Fruit fly (Drosophila melanogaster) whole organism, embryonic: Measurements from ENCODE around the gene mats.
A peak's percentile ranks its signal among the peaks of the same experiment; 100 is the strongest.

ENCODE experiments used
- Adf1 ChIP-seq: fragments of 200-800 bp; sonication (Bioruptor generic); IDR thresholded peaks from 2 replicates; pipeline ENCODE4 v1.3.6; 2022; ENCODE audit warnings: missing biosample characterization, missing genetic modification characterization
- Atf6 ChIP-seq: fragments of 200-800 bp; sonication (Bioruptor generic); IDR thresholded peaks from 2 replicates; pipeline ENCODE4 v1.3.6; 2022; ENCODE audit warnings: missing biosample characterization, missing genetic modification characterization
- BEAF-32 ChIP-seq: fragments of 200-800 bp; sonication (Bioruptor generic); optimal IDR thresholded peaks from 3 replicates; lab custom pipeline; 2017; ENCODE audit warnings: missing biosample characterization, missing genetic modification characterization, mild to moderate bottlenecking, moderate library complexity, missing genetic modification reagents
- Bdp1 ChIP-seq: fragments of 200-800 bp; sonication (Bioruptor generic); optimal IDR thresholded peaks from 3 replicates; lab custom pipeline; 2016; ENCODE audit warnings: missing biosample characterization, missing genetic modification characterization
- CG10543 ChIP-seq: fragments of 200-800 bp; sonication (Bioruptor generic); optimal IDR thresholded peaks from 3 replicates; lab custom pipeline; 2017; ENCODE audit warnings: missing biosample characterization, mild to moderate bottlenecking, missing genetic modification characterization, moderate library complexity
- CG11093 ChIP-seq: fragments of 200-800 bp; sonication (Bioruptor generic); IDR thresholded peaks from 3 replicates; pipeline ENCODE4 v1.3.6; 2022; ENCODE audit warnings: missing biosample characterization, missing genetic modification characterization
- CG12155 ChIP-seq: fragments of 200-800 bp; sonication (Bioruptor generic); optimal IDR thresholded peaks from 3 replicates; lab custom pipeline; 2016; ENCODE audit warnings: missing biosample characterization, missing genetic modification characterization
- CG12769 ChIP-seq: fragments of 200-800 bp; sonication (Bioruptor generic); optimal IDR thresholded peaks from 2 replicates; lab custom pipeline; 2019; ENCODE audit warnings: missing biosample characterization, mild to moderate bottlenecking, missing genetic modification characterization, moderate library complexity
- CG15479 ChIP-seq: fragments of 200-800 bp; sonication (Bioruptor generic); optimal IDR thresholded peaks from 3 replicates; lab custom pipeline; 2019; ENCODE audit warnings: missing biosample characterization, mild to moderate bottlenecking, missing genetic modification characterization, moderate library complexity
- CG16779 ChIP-seq: fragments of 200-800 bp; sonication (Bioruptor generic); IDR thresholded peaks from 2 replicates; pipeline ENCODE4 v1.3.6; 2022; ENCODE audit warnings: missing biosample characterization, missing genetic modification characterization
- CG18599 ChIP-seq: fragments of 200-800 bp; sonication (Bioruptor generic); optimal IDR thresholded peaks from 3 replicates; lab custom pipeline; 2017; ENCODE audit warnings: missing biosample characterization, missing genetic modification characterization, mild to moderate bottlenecking, moderate library complexity, missing genetic modification reagents
- CG2129 ChIP-seq: fragments of 200-800 bp; sonication (Bioruptor generic); IDR thresholded peaks from 2 replicates; pipeline ENCODE4 v1.3.6; 2022; ENCODE audit warnings: missing biosample characterization, missing genetic modification characterization; ENCODE audit not compliant: partially characterized antibody
- CG31441 ChIP-seq: fragments of 200-800 bp; sonication (Bioruptor generic); IDR thresholded peaks from 2 replicates; pipeline ENCODE4 v1.3.6; 2022; ENCODE audit warnings: missing biosample characterization, missing genetic modification characterization
- CG3281 ChIP-seq: fragments of 200-800 bp; sonication (Bioruptor generic); optimal IDR thresholded peaks from 3 replicates; lab custom pipeline; 2017; ENCODE audit warnings: missing biosample characterization, mild to moderate bottlenecking, missing genetic modification characterization
- CG33557 ChIP-seq: fragments of 200-800 bp; sonication (Bioruptor generic); optimal IDR thresholded peaks from 2 replicates; lab custom pipeline; 2019; ENCODE audit warnings: missing biosample characterization, mild to moderate bottlenecking, missing genetic modification characterization, moderate library complexity
- CG3407 ChIP-seq: fragments of 200-800 bp; sonication (Bioruptor generic); optimal IDR thresholded peaks from 2 replicates; lab custom pipeline; 2018; ENCODE audit warnings: missing biosample characterization, mild to moderate bottlenecking, missing genetic modification characterization
- CG3847 ChIP-seq: fragments of 200-800 bp; sonication (Bioruptor generic); IDR thresholded peaks from 2 replicates; pipeline ENCODE4 v1.3.6; 2022; ENCODE audit warnings: missing biosample characterization, missing genetic modification characterization
- CG4328 ChIP-seq: fragments of 200-800 bp; sonication (Bioruptor generic); optimal IDR thresholded peaks from 3 replicates; lab custom pipeline; 2017; ENCODE audit warnings: missing biosample characterization, missing genetic modification reagents, missing genetic modification characterization
- CG5245 ChIP-seq: fragments of 200-800 bp; sonication (Bioruptor generic); optimal IDR thresholded peaks from 3 replicates; lab custom pipeline; 2016; ENCODE audit warnings: missing biosample characterization, missing genetic modification characterization
- CG5953 ChIP-seq: fragments of 200-800 bp; sonication (Bioruptor generic); IDR thresholded peaks from 2 replicates; pipeline ENCODE4 v1.3.6; 2022; ENCODE audit warnings: missing biosample characterization, missing genetic modification characterization
- CG7839 ChIP-seq: fragments of 200-800 bp; sonication (Bioruptor generic); optimal IDR thresholded peaks from 3 replicates; lab custom pipeline; 2018; ENCODE audit warnings: missing biosample characterization, mild to moderate bottlenecking, missing genetic modification characterization, moderate library complexity
- Dad ChIP-seq: fragments of 200-800 bp; sonication (Bioruptor generic); optimal IDR thresholded peaks from 3 replicates; lab custom pipeline; 2016; ENCODE audit warnings: missing biosample characterization, missing genetic modification characterization
- ERR ChIP-seq: fragments of 200-800 bp; sonication (Bioruptor generic); optimal IDR thresholded peaks from 2 replicates; lab custom pipeline; 2016; ENCODE audit warnings: missing biosample characterization, missing genetic modification characterization
- Fer1 ChIP-seq: fragments of 200-800 bp; sonication (Bioruptor generic); optimal IDR thresholded peaks from 2 replicates; lab custom pipeline; 2017; ENCODE audit warnings: missing biosample characterization, mild to moderate bottlenecking, missing genetic modification characterization
- Hr78 ChIP-seq, 2 experiments: fragments of 200-800 bp in 1 of 2; fragments of >200 bp in 1 of 2; sonication (Bioruptor generic) in 1 of 2; optimal IDR thresholded peaks; 2 replicates each; lab custom pipeline; 2017 to 2019; ENCODE audit warnings: missing biosample characterization in 2 of 2, missing genetic modification characterization in 2 of 2, mild to moderate bottlenecking in 1 of 2, moderate library complexity in 1 of 2
- MESR4 ChIP-seq: fragments of 200-800 bp; sonication (Bioruptor generic); optimal IDR thresholded peaks from 2 replicates; lab custom pipeline; 2018; ENCODE audit warnings: missing biosample characterization, mild to moderate bottlenecking, missing genetic modification characterization, moderate library complexity
- Poxn ChIP-seq: fragments of 200-800 bp; sonication (Bioruptor generic); IDR thresholded peaks from 2 replicates; pipeline ENCODE4 v1.3.6; 2022; ENCODE audit warnings: missing biosample characterization, missing genetic modification characterization
- Ptx1 ChIP-seq: fragments of 200-800 bp; sonication (Bioruptor generic); IDR thresholded peaks from 2 replicates; pipeline ENCODE4 v1.3.6; 2022; ENCODE audit warnings: missing biosample characterization, missing genetic modification characterization
- Rfx ChIP-seq: fragments of 200-800 bp; sonication (Bioruptor generic); IDR thresholded peaks from 2 replicates; pipeline ENCODE4 v1.3.6; 2022; ENCODE audit warnings: missing biosample characterization, missing genetic modification characterization
- Stat92E ChIP-seq, 3 experiments: fragments of >200 bp in 2 of 3; fragments of 200-800 bp in 1 of 3; sonication (Bioruptor generic) in 1 of 3; optimal IDR thresholded peaks; 2 replicates each; lab custom pipeline; 2017 to 2019; ENCODE audit warnings: missing biosample characterization in 3 of 3, missing genetic modification characterization in 3 of 3, mild to moderate bottlenecking in 1 of 3, moderate library complexity in 1 of 3
- abd-A ChIP-seq: fragments of 200-800 bp; sonication (Bioruptor generic); optimal IDR thresholded peaks from 3 replicates; lab custom pipeline; 2019; ENCODE audit warnings: missing biosample characterization, mild to moderate bottlenecking, missing genetic modification characterization, moderate library complexity
- bigmax ChIP-seq: fragments of 200-800 bp; sonication (Bioruptor generic); optimal IDR thresholded peaks from 2 replicates; lab custom pipeline; 2018; ENCODE audit warnings: missing biosample characterization, mild to moderate bottlenecking, missing genetic modification characterization
- caup ChIP-seq: fragments of 200-800 bp; sonication (Bioruptor generic); optimal IDR thresholded peaks from 3 replicates; lab custom pipeline; 2017; ENCODE audit warnings: missing biosample characterization, mild to moderate bottlenecking, missing genetic modification characterization, moderate library complexity; ENCODE audit not compliant: severe bottlenecking
- chinmo ChIP-seq: fragments of 200-800 bp; sonication (Bioruptor generic); IDR thresholded peaks from 4 replicates; pipeline ENCODE4 v1.3.6; 2022; ENCODE audit warnings: missing biosample characterization, missing genetic modification characterization; ENCODE audit not compliant: partially characterized antibody
- ftz-f1 ChIP-seq: fragments of 200-800 bp; sonication (Bioruptor generic); optimal IDR thresholded peaks from 2 replicates; lab custom pipeline; 2016; ENCODE audit warnings: missing biosample characterization, missing genetic modification characterization
- gfzf ChIP-seq: fragments of 200-800 bp; sonication (Bioruptor generic); optimal IDR thresholded peaks from 2 replicates; lab custom pipeline; 2016; ENCODE audit warnings: missing biosample characterization, mild to moderate bottlenecking, missing genetic modification characterization, moderate library complexity
- lab ChIP-seq: fragments of 200-800 bp; sonication (Bioruptor generic); optimal IDR thresholded peaks from 3 replicates; lab custom pipeline; 2017; ENCODE audit warnings: missing biosample characterization, missing genetic modification characterization, mild to moderate bottlenecking, moderate library complexity, missing genetic modification reagents
- lola ChIP-seq, 3 experiments: fragments of >200 bp in 2 of 3; fragments of 200-800 bp in 1 of 3; sonication (Bioruptor generic) in 1 of 3; optimal IDR thresholded peaks; 2 replicates each; lab custom pipeline; 2017 to 2019; ENCODE audit warnings: missing biosample characterization in 3 of 3, missing genetic modification characterization in 3 of 3, mild to moderate bottlenecking in 1 of 3, moderate library complexity in 1 of 3
- mirr ChIP-seq: fragments of 200-800 bp; sonication (Bioruptor generic); optimal IDR thresholded peaks from 3 replicates; lab custom pipeline; 2018; ENCODE audit warnings: missing biosample characterization, mild to moderate bottlenecking, missing genetic modification characterization
- slbo ChIP-seq: fragments of 200-800 bp; sonication (Bioruptor generic); IDR thresholded peaks from 2 replicates; pipeline ENCODE4 v1.3.6; 2022; ENCODE audit warnings: missing biosample characterization, missing genetic modification characterization
- sna ChIP-seq: fragments of 200-800 bp; sonication (Bioruptor generic); IDR thresholded peaks from 2 replicates; pipeline ENCODE4 v1.3.6; 2022; ENCODE audit warnings: missing biosample characterization, missing genetic modification characterization; ENCODE audit not compliant: partially characterized antibody
- sug ChIP-seq: fragments of 200-800 bp; optimal IDR thresholded peaks from 2 replicates; lab custom pipeline; 2019; ENCODE audit warnings: missing biosample characterization, mild to moderate bottlenecking, missing genetic modification characterization, moderate library complexity
- vfl ChIP-seq: fragments of 200-800 bp; sonication (Bioruptor generic); optimal IDR thresholded peaks from 2 replicates; lab custom pipeline; 2016; ENCODE audit warnings: missing biosample characterization, missing genetic modification characterization
- zf30C ChIP-seq: fragments of 200-800 bp; sonication (Bioruptor generic); optimal IDR thresholded peaks from 3 replicates; lab custom pipeline; 2018; ENCODE audit warnings: missing biosample characterization, mild to moderate bottlenecking, missing genetic modification characterization

mats gene

DNA sequence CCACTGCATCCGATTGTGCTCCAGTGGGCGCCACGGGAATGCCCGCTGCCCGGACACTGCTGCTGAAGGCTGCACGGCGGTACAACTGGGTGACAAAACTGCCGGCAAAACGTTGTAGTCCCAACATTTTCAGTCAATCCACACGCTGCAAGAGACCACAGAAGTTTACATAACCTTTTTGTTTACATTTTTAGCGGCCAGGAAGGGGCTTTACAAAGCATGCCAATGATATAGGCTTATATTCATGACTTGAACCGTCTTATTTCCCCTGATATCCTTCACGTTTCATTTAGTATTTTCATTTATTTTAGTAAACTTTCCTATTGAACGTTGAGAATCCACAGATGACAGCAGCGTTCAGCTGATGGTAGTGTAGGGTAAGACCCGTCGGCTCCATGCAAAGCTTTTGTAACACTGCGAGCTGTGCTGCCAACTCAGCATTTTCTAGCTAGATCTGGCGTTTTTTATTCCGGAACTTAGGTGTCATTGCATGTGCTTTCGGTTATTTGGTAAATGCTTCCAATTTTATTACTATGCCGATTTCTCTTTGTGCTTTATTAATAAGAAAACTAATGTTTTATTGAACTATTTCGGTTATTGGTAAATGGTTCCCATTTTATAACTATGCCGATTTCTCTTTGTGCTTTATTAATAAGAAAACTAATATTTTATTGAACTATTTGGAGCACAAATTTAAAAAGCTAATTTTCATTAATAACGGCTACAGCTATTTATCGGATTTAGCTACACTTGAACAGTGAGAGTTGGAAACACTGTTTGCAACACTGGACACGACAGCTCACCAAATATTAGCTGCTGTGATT, 10.2 kb upstream of the mats start, which contains the start of the genes CG13850 and lqfR (continued):
- TF ChIP-seq CG3847 (GFP tag; lab: Robert Waterston, UW) (peak; percentile 79), lola (GFP tag; optimal IDR thresholded peaks at IDR 0.05; lab: Kevin White, UChicago) (peak in 1 of 3 experiments; percentile 73), CG3281 (GFP tag; lab: Kevin White, UChicago) (peak; percentile 67), Poxn (GFP tag; lab: Robert Waterston, UW) (no peak), CG31441 (GFP tag; lab: Robert Waterston, UW) (peak; percentile 52; the same call in 1 of the 2 replicates), slbo (GFP tag; lab: Robert Waterston, UW) (peak; percentile 79), CG12155 (peak; percentile 77), CG2129 (GFP tag; lab: Robert Waterston, UW) (no peak), CG5245 (GFP tag; lab: Kevin White, UChicago) (peak; percentile 65), BEAF-32 (GFP tag; lab: Kevin White, UChicago) (peak; percentile 51), vfl (GFP tag; lab: Kevin White, UChicago) (peak; percentile 73), MESR4 (GFP tag; lab: Kevin White, UChicago) (peak; percentile 28), CG3407 (GFP tag; lab: Kevin White, UChicago) (peak; percentile 38), caup (peak; percentile 80), CG5953 (0 out of 2 replicates have a peak, but pooled peaks have one; percentile 21), CG4328 (GFP tag; lab: Kevin White, UChicago) (peak; percentile 63), ERR (GFP tag; lab: Kevin White, UChicago) (peak; percentile 31), abd-A (tag; lab: Kevin White, UChicago) (no peak), mirr (GFP tag; lab: Kevin White, UChicago) (no peak), Dad (GFP tag; lab: Kevin White, UChicago) (peak; percentile 72), gfzf (GFP tag; lab: Kevin White, UChicago) (peak; percentile 28), Bdp1 (GFP tag; lab: Kevin White, UChicago) (peak; percentile 60), CG33557 (GFP tag; lab: Kevin White, UChicago) (peak; percentile 64), Ptx1 (GFP tag; lab: Robert Waterston, UW) (peak; percentile 77), CG12769 (tag; lab: Kevin White, UChicago) (no peak), CG11093 (no peak)

DNA sequence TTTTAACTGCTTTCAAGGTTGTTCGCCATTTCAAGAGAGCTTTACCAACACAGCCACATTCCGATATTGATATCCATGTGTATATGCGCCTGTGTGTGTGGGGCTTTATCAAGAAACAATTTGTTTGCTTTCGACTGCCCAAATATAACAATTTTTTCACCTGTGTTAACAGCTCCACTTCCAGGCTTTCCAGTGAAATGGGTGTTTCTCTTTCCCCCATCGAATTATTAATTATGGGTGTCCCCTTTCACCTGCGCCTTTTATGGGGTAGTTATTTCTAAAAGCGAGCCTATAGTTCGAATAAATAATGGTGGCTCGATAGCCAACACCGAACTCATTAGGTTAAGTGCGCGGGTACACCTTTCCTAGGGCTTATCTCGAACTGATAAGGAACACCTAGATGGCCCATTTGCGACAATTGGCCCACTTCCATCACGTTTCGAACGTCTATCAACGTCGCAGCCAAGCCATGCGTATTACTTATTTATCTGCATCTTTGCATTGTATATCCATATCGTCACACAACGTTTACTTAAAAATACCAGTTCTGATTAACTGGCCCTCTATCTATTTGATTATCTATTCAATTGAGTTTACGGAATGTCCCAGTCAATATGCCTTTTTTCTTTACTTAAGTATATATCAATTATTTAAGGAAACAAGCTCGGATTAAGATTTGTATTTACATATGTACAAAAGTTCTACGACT, 8.9 kb upstream of the mats start:
- TF ChIP-seq lab = peak; percentile 50
- peak in 1 of 2 experiments; percentile 32 for TF ChIP-seq Hr78 (GFP tag; optimal IDR thresholded peaks at IDR 0.05; lab: Kevin White, UChicago)
- peak; percentile 25 for TF ChIP-seq bigmax (GFP tag; lab: Kevin White, UChicago)
- no peak for TF ChIP-seq CG4328 (GFP tag; lab: Kevin White, UChicago)
- TF ChIP-seq Stat92E (GFP tag; optimal IDR thresholded peaks at IDR 0.05; lab: Kevin White, UChicago) = no peak
- TF ChIP-seq ftz-f1 (GFP tag; lab: Kevin White, UChicago) = peak; percentile 87
- no peak for TF ChIP-seq sna
- TF ChIP-seq Adf1 (GFP tag; lab: Robert Waterston, UW) = peak; percentile 11; the same call in 1 of the 2 replicates
- peak; percentile 45 for TF ChIP-seq CG10543
- TF ChIP-seq sug (tag; lab: Kevin White, UChicago) = peak; percentile 58
- TF ChIP-seq CG12769 (tag; lab: Kevin White, UChicago) = peak; percentile 18
- 0 out of 2 replicates have a peak, but pooled peaks have one; percentile 8 for TF ChIP-seq Atf6 (GFP tag; lab: Robert Waterston, UW)
- TF ChIP-seq zf30C (GFP tag; lab: Kevin White, UChicago) = no peak
- peak; percentile 52; the same call in 1 of the 4 replicates for TF ChIP-seq chinmo (GFP tag; lab: Robert Waterston, UW)
- no peak for TF ChIP-seq CG7839
- peak; percentile 23; the same call in 1 of the 2 replicates for TF ChIP-seq CG16779 (GFP tag; lab: Robert Waterston, UW)
- peak; percentile 15 for TF ChIP-seq CG15479 (GFP tag; lab: Kevin White, UChicago)
- TF ChIP-seq Fer1 (GFP tag; lab: Kevin White, UChicago) = peak; percentile 35
- TF ChIP-seq Rfx (GFP tag; lab: Robert Waterston, UW) = no peak
- TF ChIP-seq CG18599 (GFP tag; lab: Kevin White, UChicago) = peak; percentile 48
